Fruit fly (Drosophila melanogaster) whole organism, prepupa: ENCODE data around the gene Pgant4.

Experiments
- Blimp-1 ChIP-seq: fragments of 200-800 bp; sonication (Bioruptor generic); optimal IDR thresholded peaks from 3 replicates; lab custom pipeline; 2017; ENCODE audit warnings: missing biosample characterization, missing genetic modification characterization, mild to moderate bottlenecking, moderate library complexity, missing genetic modification reagents
- CG10631 ChIP-seq: fragments of 200-800 bp; sonication (Bioruptor generic); optimal IDR thresholded peaks from 2 replicates; lab custom pipeline; 2016; ENCODE audit warnings: missing biosample characterization, missing genetic modification characterization
- CG10669 ChIP-seq: fragments of 200-800 bp; sonication (Bioruptor generic); optimal IDR thresholded peaks from 3 replicates; lab custom pipeline; 2018; ENCODE audit warnings: missing biosample characterization, mild to moderate bottlenecking, missing genetic modification characterization, moderate library complexity
- CG11762 ChIP-seq: fragments of 200-800 bp; sonication (Bioruptor generic); optimal IDR thresholded peaks from 3 replicates; lab custom pipeline; 2016; ENCODE audit warnings: missing biosample characterization, missing genetic modification characterization; ENCODE audit not compliant: insufficient read depth
- CG11902 ChIP-seq: fragments of 200-800 bp; sonication (Bioruptor generic); optimal IDR thresholded peaks from 3 replicates; lab custom pipeline; 2016; ENCODE audit warnings: missing biosample characterization, missing genetic modification characterization
- CG1621 ChIP-seq: fragments of 200-800 bp; sonication (Bioruptor generic); optimal IDR thresholded peaks from 3 replicates; lab custom pipeline; 2018; ENCODE audit warnings: missing biosample characterization, mild to moderate bottlenecking, missing genetic modification characterization
- CG31627 ChIP-seq: fragments of 200-800 bp; sonication (Bioruptor generic); optimal IDR thresholded peaks from 3 replicates; lab custom pipeline; 2016; ENCODE audit warnings: missing biosample characterization, missing genetic modification characterization
- CG32006 ChIP-seq: fragments of 200-800 bp; sonication (Bioruptor generic); optimal IDR thresholded peaks from 3 replicates; lab custom pipeline; 2017; ENCODE audit warnings: missing biosample characterization, mild to moderate bottlenecking, missing genetic modification characterization
- CG34406 ChIP-seq: fragments of 200-800 bp; sonication (Bioruptor generic); optimal IDR thresholded peaks from 3 replicates; lab custom pipeline; 2016; ENCODE audit warnings: missing biosample characterization, missing genetic modification characterization
- CG3919 ChIP-seq: fragments of 200-800 bp; sonication (Bioruptor generic); optimal IDR thresholded peaks from 3 replicates; lab custom pipeline; 2016; ENCODE audit warnings: missing biosample characterization, missing genetic modification characterization
- CG6163 ChIP-seq: fragments of 200-800 bp; sonication (Bioruptor generic); IDR thresholded peaks from 3 replicates; pipeline ENCODE4 v1.3.6; 2022; ENCODE audit warnings: missing biosample characterization, missing genetic modification characterization
- CG6808 ChIP-seq: fragments of 200-800 bp; sonication (Bioruptor generic); optimal IDR thresholded peaks from 3 replicates; lab custom pipeline; 2017; ENCODE audit warnings: missing biosample characterization, missing genetic modification characterization, mild to moderate bottlenecking, moderate library complexity, missing genetic modification reagents
- CG6854 ChIP-seq: fragments of 200-800 bp; sonication (Bioruptor generic); optimal IDR thresholded peaks from 2 replicates; lab custom pipeline; 2017; ENCODE audit warnings: missing biosample characterization, mild to moderate bottlenecking, missing genetic modification characterization
- CG8119 ChIP-seq: fragments of 200-800 bp; sonication (Bioruptor generic); IDR thresholded peaks from 3 replicates; pipeline ENCODE4 v1.3.6; 2022; ENCODE audit warnings: missing biosample characterization, missing genetic modification characterization
- CG8319 ChIP-seq: fragments of 200-800 bp; sonication (Bioruptor generic); optimal IDR thresholded peaks from 3 replicates; lab custom pipeline; 2016; ENCODE audit warnings: missing biosample characterization, missing genetic modification characterization
- CG8632 ChIP-seq: fragments of 200-800 bp; sonication (Bioruptor generic); optimal IDR thresholded peaks from 3 replicates; lab custom pipeline; 2016; ENCODE audit warnings: missing biosample characterization, missing genetic modification characterization
- CG9139 ChIP-seq: fragments of 200-800 bp; sonication (Bioruptor generic); optimal IDR thresholded peaks from 3 replicates; lab custom pipeline; 2017; ENCODE audit warnings: missing biosample characterization, mild to moderate bottlenecking, missing genetic modification characterization
- Eip75B ChIP-seq: fragments of 200-800 bp; sonication (Bioruptor generic); optimal IDR thresholded peaks from 3 replicates; lab custom pipeline; 2016; ENCODE audit warnings: missing biosample characterization, missing genetic modification characterization
- Eip93F ChIP-seq: fragments of 200-800 bp; sonication (Bioruptor generic); optimal IDR thresholded peaks from 2 replicates; lab custom pipeline; 2016; ENCODE audit warnings: missing biosample characterization, mild to moderate bottlenecking, missing genetic modification characterization
- Ets21C ChIP-seq: fragments of 200-800 bp; sonication (Bioruptor generic); optimal IDR thresholded peaks from 3 replicates; lab custom pipeline; 2016; ENCODE audit warnings: missing biosample characterization, missing genetic modification characterization
- Ets96B ChIP-seq: fragments of 200-800 bp; optimal IDR thresholded peaks from 2 replicates; lab custom pipeline; 2019; ENCODE audit warnings: missing biosample characterization, mild to moderate bottlenecking, missing genetic modification characterization, moderate library complexity
- Gug ChIP-seq: fragments of 200-800 bp; sonication (Bioruptor generic); IDR thresholded peaks from 2 replicates; pipeline ENCODE4 v1.3.6; 2022; ENCODE audit warnings: missing biosample characterization, missing genetic modification characterization
- Hr38 ChIP-seq: sonication (Bioruptor generic); optimal IDR thresholded peaks from 2 replicates; lab custom pipeline; 2016; ENCODE audit warnings: missing biosample characterization, missing genetic modification characterization
- Lpt ChIP-seq: fragments of 200-800 bp; sonication (Bioruptor generic); optimal IDR thresholded peaks from 3 replicates; lab custom pipeline; 2016; ENCODE audit warnings: missing biosample characterization, missing genetic modification characterization
- Met ChIP-seq: fragments of 200-800 bp; sonication (Bioruptor generic); optimal IDR thresholded peaks from 3 replicates; lab custom pipeline; 2016; ENCODE audit warnings: missing biosample characterization, missing genetic modification characterization
- OdsH ChIP-seq: fragments of 200-800 bp; sonication (Bioruptor generic); optimal IDR thresholded peaks from 3 replicates; lab custom pipeline; 2016; ENCODE audit warnings: missing biosample characterization, missing genetic modification characterization
- Smox ChIP-seq: fragments of 200-800 bp; sonication (Bioruptor generic); optimal IDR thresholded peaks from 3 replicates; lab custom pipeline; 2016; ENCODE audit warnings: missing biosample characterization, missing genetic modification characterization
- Sox102F ChIP-seq: fragments of 200-800 bp; sonication (Bioruptor generic); optimal IDR thresholded peaks from 2 replicates; lab custom pipeline; 2016; ENCODE audit warnings: missing biosample characterization, mild to moderate bottlenecking, missing genetic modification characterization
- Sox14 ChIP-seq: fragments of 200-800 bp; sonication (Bioruptor generic); optimal IDR thresholded peaks from 3 replicates; lab custom pipeline; 2016; ENCODE audit warnings: missing biosample characterization, missing genetic modification characterization
- Sox15 ChIP-seq: fragments of 200-800 bp; sonication (Bioruptor generic); optimal IDR thresholded peaks from 3 replicates; lab custom pipeline; 2016; ENCODE audit warnings: missing biosample characterization, missing genetic modification characterization
- achi ChIP-seq: fragments of 200-800 bp; sonication (Bioruptor generic); optimal IDR thresholded peaks from 3 replicates; lab custom pipeline; 2016; ENCODE audit warnings: missing biosample characterization, missing genetic modification characterization
- cyc ChIP-seq: fragments of 200-800 bp; sonication (Bioruptor generic); optimal IDR thresholded peaks from 3 replicates; lab custom pipeline; 2016; ENCODE audit warnings: missing biosample characterization, missing genetic modification characterization
- dac ChIP-seq: fragments of 200-800 bp; sonication (Bioruptor generic); optimal IDR thresholded peaks from 2 replicates; lab custom pipeline; 2017; ENCODE audit warnings: missing biosample characterization, mild to moderate bottlenecking, missing genetic modification characterization
- dsx ChIP-seq: fragments of 200-800 bp; optimal IDR thresholded peaks from 3 replicates; lab custom pipeline; 2019; ENCODE audit warnings: missing biosample characterization, mild to moderate bottlenecking, missing genetic modification characterization, moderate library complexity; ENCODE audit not compliant: poor library complexity, severe bottlenecking
- eg ChIP-seq: fragments of 200-800 bp; sonication (Bioruptor generic); IDR thresholded peaks from 3 replicates; pipeline ENCODE4 v1.3.6; 2022; ENCODE audit warnings: missing biosample characterization, missing genetic modification characterization
- esn ChIP-seq: fragments of 200-800 bp; sonication (Bioruptor generic); optimal IDR thresholded peaks from 2 replicates; lab custom pipeline; 2016; ENCODE audit warnings: missing biosample characterization, mild to moderate bottlenecking, missing genetic modification characterization, moderate library complexity
- fkh ChIP-seq: fragments of 200-800 bp; sonication (Bioruptor generic); optimal IDR thresholded peaks from 3 replicates; lab custom pipeline; 2017; ENCODE audit warnings: missing biosample characterization, mild to moderate bottlenecking, missing genetic modification characterization, moderate library complexity
- lz ChIP-seq: fragments of 200-800 bp; sonication (Bioruptor generic); optimal IDR thresholded peaks from 3 replicates; lab custom pipeline; 2016; ENCODE audit warnings: missing biosample characterization, missing genetic modification characterization
- net ChIP-seq: fragments of 200-800 bp; sonication (Bioruptor generic); optimal IDR thresholded peaks from 3 replicates; lab custom pipeline; 2016; ENCODE audit warnings: missing biosample characterization, missing genetic modification characterization
- pdm3 ChIP-seq: fragments of 200-800 bp; sonication (Bioruptor generic); optimal IDR thresholded peaks from 3 replicates; lab custom pipeline; 2016; ENCODE audit warnings: missing biosample characterization, missing genetic modification characterization
- salr ChIP-seq, 2 experiments: fragments of 200-800 bp; sonication (Bioruptor generic); optimal IDR thresholded peaks; 3 replicates each; lab custom pipeline; 2016 to 2018; ENCODE audit warnings: missing biosample characterization in 2 of 2, missing genetic modification characterization in 2 of 2, mild to moderate bottlenecking in 1 of 2
- spab ChIP-seq: fragments of 200-800 bp; sonication (Bioruptor generic); optimal IDR thresholded peaks from 2 replicates; lab custom pipeline; 2017; ENCODE audit warnings: missing biosample characterization, mild to moderate bottlenecking, missing genetic modification characterization, missing genetic modification reagents
- ss ChIP-seq, 2 experiments: fragments of 200-800 bp; sonication (Bioruptor generic); optimal IDR thresholded peaks; 2 replicates in 1 of 2; 3 replicates in 1 of 2; lab custom pipeline; 2017 to 2018; ENCODE audit warnings: mild to moderate bottlenecking in 2 of 2, missing biosample characterization in 2 of 2, missing genetic modification characterization in 2 of 2, moderate library complexity in 1 of 2
- topi ChIP-seq: fragments of 200-800 bp; sonication (Bioruptor generic); optimal IDR thresholded peaks from 3 replicates; lab custom pipeline; 2016; ENCODE audit warnings: missing biosample characterization, missing genetic modification characterization
- vri ChIP-seq: fragments of 200-800 bp; sonication (Bioruptor generic); optimal IDR thresholded peaks from 3 replicates; lab custom pipeline; 2016; ENCODE audit warnings: missing biosample characterization, mild to moderate bottlenecking, missing genetic modification characterization

The Pgant4 gene

dm6 chr2L:3440322-3440721, 32.1 kb upstream of the Pgant4 start (continued):
- TF ChIP-seq spab (GFP tag; lab: Kevin White, UChicago) (peak; percentile 60), CG8632 (GFP tag; lab: Kevin White, UChicago) (no peak), CG31627 (GFP tag; lab: Kevin White, UChicago) (peak; percentile 41), CG9139 (no peak), Ets96B (peak; percentile 11), CG10631 (peak; percentile 59), CG34406 (GFP tag; lab: Kevin White, UChicago) (no peak), CG1621 (tag; lab: Kevin White, UChicago) (peak; percentile 7), esn (GFP tag; lab: Kevin White, UChicago) (peak; percentile 63), Smox (GFP tag; lab: Kevin White, UChicago) (no peak), pdm3 (peak; percentile 82), CG11902 (no peak), Sox14 (GFP tag; lab: Kevin White, UChicago) (peak; percentile 74), Eip75B (GFP tag; lab: Kevin White, UChicago) (no peak), CG32006 (peak; percentile 70), vri (GFP tag; lab: Kevin White, UChicago) (peak; percentile 23), net (GFP tag; lab: Kevin White, UChicago) (peak; percentile 9), ss (GFP tag; optimal IDR thresholded peaks at IDR 0.05; lab: Kevin White, UChicago) (no peak), CG6808 (GFP tag; lab: Kevin White, UChicago) (peak; percentile 44), Blimp-1 (GFP tag; lab: Kevin White, UChicago) (no peak), achi (GFP tag; lab: Kevin White, UChicago) (peak; percentile 49), lz (GFP tag; lab: Kevin White, UChicago) (peak; percentile 10), Met (GFP tag; lab: Kevin White, UChicago) (no peak), eg (GFP tag; lab: Robert Waterston, UW) (peak; percentile 93), CG11762 (GFP tag; lab: Kevin White, UChicago) (peak; percentile 70), OdsH (GFP tag; lab: Kevin White, UChicago) (peak; percentile 83), Hr38 (peak; percentile 41), Gug (GFP tag; lab: Robert Waterston, UW) (peak; percentile 88), Ets21C (GFP tag; lab: Kevin White, UChicago) (peak; percentile 30), CG3919 (GFP tag; lab: Kevin White, UChicago) (peak; percentile 25), dac (GFP tag; lab: Kevin White, UChicago) (peak; percentile 63), cyc (no peak), fkh (no peak)

DNA sequence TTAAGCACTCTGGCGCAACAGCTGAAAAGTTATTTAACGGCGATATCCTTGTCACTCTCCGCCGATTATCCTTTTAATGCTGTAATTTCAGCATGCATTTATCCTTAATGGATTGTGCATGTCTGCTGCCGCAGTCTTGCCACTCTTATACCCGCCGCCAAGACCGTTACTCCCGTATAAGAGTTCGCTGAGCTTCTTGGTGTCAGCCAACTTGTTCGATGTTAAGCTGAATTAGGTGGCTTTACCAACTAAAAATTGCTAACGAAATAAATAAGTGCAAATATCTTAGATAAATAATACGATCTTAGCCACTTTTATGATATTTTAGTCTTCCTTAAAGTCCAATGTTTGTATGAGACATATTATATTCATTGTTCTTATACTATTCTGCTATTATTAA, 31.2 kb upstream of the Pgant4 start:
- no peak for TF ChIP-seq salr (GFP tag; optimal IDR thresholded peaks at IDR 0.05; lab: Kevin White, UChicago)
- no peak for TF ChIP-seq CG11902
- no peak for TF ChIP-seq Eip93F (GFP tag; lab: Kevin White, UChicago)
- TF ChIP-seq pdm3: no peak
- no peak for TF ChIP-seq vri (GFP tag; lab: Kevin White, UChicago)

- peak; percentile 26 for TF ChIP-seq CG10631
- TF ChIP-seq Blimp-1 (GFP tag; lab: Kevin White, UChicago): no peak
- TF ChIP-seq vri (GFP tag; lab: Kevin White, UChicago): no peak
- TF ChIP-seq CG6854 (GFP tag; lab: Kevin White, UChicago): no peak
- TF ChIP-seq CG6163: peak; percentile 58; the same call in 2 of the 3 replicates
- no peak for TF ChIP-seq CG6808 (GFP tag; lab: Kevin White, UChicago)
- no peak for TF ChIP-seq CG9139
- TF ChIP-seq spab (GFP tag; lab: Kevin White, UChicago): no peak
- TF ChIP-seq Met (GFP tag; lab: Kevin White, UChicago): peak; percentile 2
- peak; percentile 1 for TF ChIP-seq CG10669 (GFP tag; lab: Kevin White, UChicago)
- TF ChIP-seq CG34406 (GFP tag; lab: Kevin White, UChicago): no peak
- no peak for TF ChIP-seq ss (GFP tag; optimal IDR thresholded peaks at IDR 0.05; lab: Kevin White, UChicago)
- peak; percentile 6 for TF ChIP-seq topi (GFP tag; lab: Kevin White, UChicago)
- no peak for TF ChIP-seq Sox102F (GFP tag; lab: Kevin White, UChicago)
- TF ChIP-seq Ets96B: no peak
- TF ChIP-seq Sox15 (GFP tag; lab: Kevin White, UChicago): no peak
- no peak for TF ChIP-seq dsx (GFP tag; lab: Kevin White, UChicago)
- no peak for TF ChIP-seq Smox (GFP tag; lab: Kevin White, UChicago)
- TF ChIP-seq CG11902: no peak
- TF ChIP-seq Lpt (GFP tag; lab: Kevin White, UChicago): no peak
- TF ChIP-seq CG11762 (GFP tag; lab: Kevin White, UChicago): no peak
- TF ChIP-seq Eip75B (GFP tag; lab: Kevin White, UChicago): peak; percentile 7
- TF ChIP-seq CG8319 (GFP tag; lab: Kevin White, UChicago): no peak
- no peak for TF ChIP-seq net (GFP tag; lab: Kevin White, UChicago)
- TF ChIP-seq achi (GFP tag; lab: Kevin White, UChicago): peak; percentile 50
- no peak for TF ChIP-seq dac (GFP tag; lab: Kevin White, UChicago)
- TF ChIP-seq OdsH (GFP tag; lab: Kevin White, UChicago): peak; percentile 43
- TF ChIP-seq salr (GFP tag; optimal IDR thresholded peaks at IDR 0.05; lab: Kevin White, UChicago): peak in 1 of 2 experiments; percentile 23
- TF ChIP-seq CG8119 (GFP tag; lab: Robert Waterston, UW): peak; percentile 61; the same call in 2 of the 3 replicates
Observed at dm6 chr2L:3441673-3442072, 30.7 kb upstream of the Pgant4 start.
